Fruit fly (Drosophila melanogaster) whole organism, wandering third instar larva: ENCODE measurements around the gene rdgA.

Source experiments
- Abd-B ChIP-seq: fragments of >200 bp; optimal IDR thresholded peaks from 2 replicates; lab custom pipeline; 2017; ENCODE audit warnings: missing biosample characterization, missing genetic modification characterization
- CG32264 ChIP-seq: fragments of 200-800 bp; sonication (Bioruptor generic); optimal IDR thresholded peaks from 2 replicates; lab custom pipeline; 2016; ENCODE audit warnings: missing biosample characterization, missing genetic modification characterization
- CG9705 ChIP-seq: fragments of 200-800 bp; sonication (Bioruptor generic); optimal IDR thresholded peaks from 2 replicates; lab custom pipeline; 2018; ENCODE audit warnings: missing biosample characterization, mild to moderate bottlenecking, missing genetic modification characterization
- CrebA ChIP-seq: fragments of 200-800 bp; sonication (Bioruptor generic); optimal IDR thresholded peaks from 2 replicates; lab custom pipeline; 2016; ENCODE audit warnings: missing biosample characterization, mild to moderate bottlenecking, missing genetic modification characterization, borderline replicate concordance
- Dfd ChIP-seq: fragments of >200 bp; optimal IDR thresholded peaks from 2 replicates; lab custom pipeline; 2017; ENCODE audit warnings: missing biosample characterization, missing genetic modification characterization
- Dif ChIP-seq: fragments of 200-275, 200-300 bp; sonication (Bioruptor generic); optimal IDR thresholded peaks from 2 replicates; lab custom pipeline; 2018; ENCODE audit warnings: missing biosample characterization, missing genetic modification characterization; ENCODE audit not compliant: partially characterized antibody
- GATAd ChIP-seq: sonication (Bioruptor generic); optimal IDR thresholded peaks from 2 replicates; lab custom pipeline; 2016; ENCODE audit warnings: missing biosample characterization, missing genetic modification characterization
- HLH106 ChIP-seq: fragments of 200-800 bp; optimal IDR thresholded peaks from 3 replicates; lab custom pipeline; 2019; ENCODE audit warnings: missing biosample characterization, mild to moderate bottlenecking, missing genetic modification characterization, moderate library complexity
- Hnf4 ChIP-seq: fragments of 200-800 bp; sonication (Bioruptor generic); optimal IDR thresholded peaks from 2 replicates; lab custom pipeline; 2016; ENCODE audit warnings: missing biosample characterization, mild to moderate bottlenecking, missing genetic modification characterization
- Hr78 ChIP-seq: fragments of >200 bp; optimal IDR thresholded peaks from 2 replicates; lab custom pipeline; 2017; ENCODE audit warnings: missing biosample characterization, missing genetic modification characterization
- Hr83 ChIP-seq: fragments of 200-300 bp; sonication (Bioruptor generic); optimal IDR thresholded peaks from 2 replicates; lab custom pipeline; 2016; ENCODE audit warnings: missing biosample characterization, mild to moderate bottlenecking, missing genetic modification characterization, moderate library complexity; ENCODE audit not compliant: poor library complexity, severe bottlenecking
- Jra ChIP-seq: sonication (Bioruptor generic); optimal IDR thresholded peaks from 2 replicates; lab custom pipeline; 2016; ENCODE audit warnings: missing biosample characterization, missing genetic modification characterization
- Mio ChIP-seq: sonication (Bioruptor generic); optimal IDR thresholded peaks from 2 replicates; lab custom pipeline; 2016; ENCODE audit warnings: missing biosample characterization, missing genetic modification characterization
- Myc ChIP-seq: fragments of >200 bp; optimal IDR thresholded peaks from 2 replicates; lab custom pipeline; 2017
- N ChIP-seq: fragments of >200 bp; optimal IDR thresholded peaks from 2 replicates; lab custom pipeline; 2018; ENCODE audit warnings: missing biosample characterization, missing external identifiers, missing genetic modification characterization
- OdsH ChIP-seq: fragments of 200-800 bp; sonication (Bioruptor generic); optimal IDR thresholded peaks from 2 replicates; lab custom pipeline; 2016; ENCODE audit warnings: missing biosample characterization, mild to moderate bottlenecking, missing genetic modification characterization
- Rel ChIP-seq, 2 experiments: fragments of 200-800 bp; sonication (Bioruptor generic) in 1 of 2; optimal IDR thresholded peaks; 2 replicates in 1 of 2; 3 replicates in 1 of 2; lab custom pipeline; 2016 to 2019; ENCODE audit warnings: mild to moderate bottlenecking in 2 of 2, missing biosample characterization in 2 of 2, missing genetic modification characterization in 2 of 2, moderate library complexity in 1 of 2
- Sp1 ChIP-seq: fragments of 200-800 bp; sonication (Bioruptor generic); optimal IDR thresholded peaks from 3 replicates; lab custom pipeline; 2019; ENCODE audit warnings: missing biosample characterization, mild to moderate bottlenecking, missing genetic modification characterization, moderate library complexity
- Vsx2 ChIP-seq: fragments of 200-300, 225-300 bp; sonication (Bioruptor generic); optimal IDR thresholded peaks from 2 replicates; lab custom pipeline; 2018; ENCODE audit warnings: missing biosample characterization, missing genetic modification characterization; ENCODE audit not compliant: partially characterized antibody
- br ChIP-seq: fragments of 200-800 bp; sonication (Bioruptor generic); optimal IDR thresholded peaks from 2 replicates; lab custom pipeline; 2016; ENCODE audit warnings: missing biosample characterization, missing genetic modification characterization
- brk ChIP-seq: fragments of 200-800 bp; sonication (Bioruptor generic); optimal IDR thresholded peaks from 2 replicates; lab custom pipeline; 2016; ENCODE audit warnings: missing biosample characterization, mild to moderate bottlenecking, missing genetic modification characterization
- dl ChIP-seq, 2 experiments: fragments of 175-275, 200-275 bp in 1 of 2; fragments of 200-275 bp in 1 of 2; sonication (Bioruptor generic); optimal IDR thresholded peaks; lab custom pipeline; 2018; ENCODE audit warnings: mild to moderate bottlenecking in 2 of 2, missing biosample characterization in 2 of 2, missing genetic modification characterization in 2 of 2, moderate library complexity in 2 of 2; ENCODE audit not compliant: partially characterized antibody in 2 of 2, insufficient read depth in 1 of 2
- dmrt93B ChIP-seq: fragments of 200-800 bp; sonication (Bioruptor generic); optimal IDR thresholded peaks from 2 replicates; lab custom pipeline; 2018; ENCODE audit warnings: missing biosample characterization, mild to moderate bottlenecking, missing genetic modification characterization
- dsf ChIP-seq: sonication (Bioruptor generic); optimal IDR thresholded peaks from 2 replicates; lab custom pipeline; 2016; ENCODE audit warnings: missing biosample characterization, missing genetic modification characterization, borderline replicate concordance
- ey ChIP-seq: fragments of 200-800 bp; sonication (Bioruptor generic); optimal IDR thresholded peaks from 2 replicates; lab custom pipeline; 2016; ENCODE audit warnings: missing biosample characterization, missing genetic modification characterization
- foxo ChIP-seq, 2 experiments: fragments of 200-800 bp; sonication (Bioruptor generic); optimal IDR thresholded peaks; 2 replicates in 1 of 2; 3 replicates in 1 of 2; lab custom pipeline; 2016 to 2017; ENCODE audit warnings: missing biosample characterization in 2 of 2, missing genetic modification characterization in 2 of 2
- fru ChIP-seq: fragments of 200-800 bp; sonication (Bioruptor generic); optimal IDR thresholded peaks from 3 replicates; lab custom pipeline; 2016; ENCODE audit warnings: missing biosample characterization, mild to moderate bottlenecking, missing genetic modification characterization
- h ChIP-seq: fragments of 200-800 bp; sonication (Bioruptor generic); optimal IDR thresholded peaks from 3 replicates; lab custom pipeline; 2016; ENCODE audit warnings: missing biosample characterization, mild to moderate bottlenecking, missing genetic modification characterization
- jim ChIP-seq: fragments of 175-275, 200-325 bp; sonication (Bioruptor generic); optimal IDR thresholded peaks from 2 replicates; lab custom pipeline; 2016; ENCODE audit warnings: missing biosample characterization, mild to moderate bottlenecking, missing genetic modification characterization
- lola ChIP-seq: fragments of >200 bp; optimal IDR thresholded peaks from 2 replicates; lab custom pipeline; 2017; ENCODE audit warnings: missing biosample characterization, missing genetic modification characterization
- pan ChIP-seq: fragments of >200 bp; optimal IDR thresholded peaks from 2 replicates; lab custom pipeline; 2017
- psq ChIP-seq: fragments of 200-800 bp; sonication (Bioruptor generic); optimal IDR thresholded peaks from 3 replicates; lab custom pipeline; 2017; ENCODE audit warnings: missing biosample characterization, mild to moderate bottlenecking, missing genetic modification characterization, moderate library complexity
- rgr ChIP-seq: fragments of 200-800 bp; sonication (Bioruptor generic); optimal IDR thresholded peaks from 3 replicates; lab custom pipeline; 2016; ENCODE audit warnings: missing biosample characterization, mild to moderate bottlenecking, missing genetic modification characterization
- sage ChIP-seq: fragments of 200-800 bp; sonication (Bioruptor generic); optimal IDR thresholded peaks from 2 replicates; lab custom pipeline; 2016; ENCODE audit warnings: missing biosample characterization, mild to moderate bottlenecking, missing genetic modification characterization
- sv ChIP-seq: fragments of 200-800 bp; sonication (Bioruptor generic); optimal IDR thresholded peaks from 3 replicates; lab custom pipeline; 2016; ENCODE audit warnings: missing biosample characterization, missing genetic modification characterization
- tai ChIP-seq: sonication (Bioruptor generic); optimal IDR thresholded peaks from 2 replicates; lab custom pipeline; 2016; ENCODE audit warnings: missing biosample characterization, missing genetic modification characterization
- usp ChIP-seq: fragments of >200 bp; optimal IDR thresholded peaks from 2 replicates; lab custom pipeline; 2017; ENCODE audit warnings: missing biosample characterization, missing genetic modification characterization
- woc ChIP-seq: sonication (Bioruptor generic); optimal IDR thresholded peaks from 2 replicates; lab custom pipeline; 2016; ENCODE audit warnings: missing biosample characterization, mild to moderate bottlenecking, missing genetic modification characterization

rdgA gene

DNA sequence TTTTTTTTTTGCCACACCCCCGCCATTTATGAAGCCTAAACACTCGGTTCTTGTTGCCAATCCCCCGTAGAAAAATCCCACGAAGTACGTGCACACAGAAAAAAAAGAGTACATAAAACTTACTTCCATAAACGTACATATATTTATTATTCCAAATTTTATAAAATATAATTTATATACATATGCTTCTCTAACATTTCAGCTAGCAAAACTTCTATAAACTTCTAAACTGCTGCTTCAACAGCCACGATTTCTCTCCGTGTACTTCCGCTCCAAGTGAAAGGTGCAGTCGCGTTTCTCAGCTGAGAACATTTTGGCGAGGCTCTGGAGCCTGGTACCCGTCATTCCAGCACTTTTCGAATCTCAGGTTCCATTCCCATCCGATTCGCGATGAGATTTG, 155.8 kb downstream of the rdgA start:
- peak; percentile 15 for TF ChIP-seq ey
- TF ChIP-seq dmrt93B (GFP tag; lab: Kevin White, UChicago), result no peak
- peak; percentile 53 for TF ChIP-seq psq (GFP tag; lab: Kevin White, UChicago)
- TF ChIP-seq CrebA (GFP tag; lab: Kevin White, UChicago), result no peak
- TF ChIP-seq Sp1, result peak; percentile 68
- TF ChIP-seq OdsH, result peak; percentile 46
- TF ChIP-seq h, result peak; percentile 61
- TF ChIP-seq lola (GFP tag; lab: Kevin White, UChicago), result no peak
- peak; percentile 9 for TF ChIP-seq Rel (GFP tag; optimal IDR thresholded peaks at IDR 0.05; lab: Kevin White, UChicago)
- peak; percentile 34 for TF ChIP-seq Rel (tag; optimal IDR thresholded peaks at IDR 0.05; lab: Kevin White, UChicago)
- no peak for TF ChIP-seq usp (GFP tag; lab: Kevin White, UChicago)
- TF ChIP-seq tai, result no peak
- no peak for TF ChIP-seq Hr83 (GFP tag; lab: Kevin White, UChicago)
- TF ChIP-seq jim (GFP tag; lab: Kevin White, UChicago), result no peak
- peak in 1 of 2 experiments; percentile 60 for TF ChIP-seq foxo (GFP tag; optimal IDR thresholded peaks at IDR 0.05; lab: Kevin White, UChicago)
- TF ChIP-seq HLH106, result peak; percentile 77
- TF ChIP-seq CG9705 (GFP tag; lab: Kevin White, UChicago), result no peak
- peak; percentile 61 for TF ChIP-seq rgr (GFP tag; lab: Kevin White, UChicago)
- peak; percentile 38 for TF ChIP-seq fru (GFP tag; lab: Kevin White, UChicago)
- peak; percentile 43 for TF ChIP-seq woc
- peak; percentile 37 for TF ChIP-seq Hnf4

DNA sequence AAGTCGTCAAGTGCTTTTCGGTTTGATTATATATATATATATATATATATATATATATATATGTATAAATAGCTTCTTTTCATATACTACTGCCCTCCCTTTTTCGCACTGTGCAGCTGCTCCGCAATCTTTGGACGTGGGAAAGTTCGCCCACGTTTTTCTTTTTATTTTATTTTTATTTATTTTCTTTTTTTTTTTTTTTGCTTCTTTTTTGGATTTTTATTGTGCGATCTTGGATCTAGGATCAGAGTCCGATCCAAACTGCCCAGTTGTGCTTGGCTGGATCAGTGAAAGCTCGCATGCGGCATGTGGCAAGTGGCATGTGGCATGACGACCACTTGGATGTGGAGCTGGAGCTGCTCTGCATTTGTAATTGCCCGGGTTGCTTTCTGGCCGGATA, 156.6 kb downstream of the rdgA start:
- TF ChIP-seq GATAd, result no peak
- no peak for TF ChIP-seq Abd-B
- no peak for TF ChIP-seq foxo (GFP tag; optimal IDR thresholded peaks at IDR 0.05; lab: Kevin White, UChicago)
- no peak for TF ChIP-seq Vsx2 (GFP tag; lab: Kevin White, UChicago)
- TF ChIP-seq lola (GFP tag; lab: Kevin White, UChicago), result no peak
- no peak for TF ChIP-seq Rel (GFP tag; optimal IDR thresholded peaks at IDR 0.05; lab: Kevin White, UChicago)
- TF ChIP-seq Rel (tag; optimal IDR thresholded peaks at IDR 0.05; lab: Kevin White, UChicago), result no peak
- TF ChIP-seq Dfd (GFP tag; lab: Kevin White, UChicago), result no peak
- TF ChIP-seq Myc (lab: Kevin White, UChicago), result no peak
- TF ChIP-seq ey, result no peak
- no peak for TF ChIP-seq dl (GFP tag; optimal IDR thresholded peaks at IDR 0.05; lab: Kevin White, UChicago; ENCODE audit: insufficient read depth in 1 of 2, partially characterized antibody in 2 of 2)
- no peak for TF ChIP-seq dsf
- no peak for TF ChIP-seq CG32264 (GFP tag; lab: Kevin White, UChicago)

DNA sequence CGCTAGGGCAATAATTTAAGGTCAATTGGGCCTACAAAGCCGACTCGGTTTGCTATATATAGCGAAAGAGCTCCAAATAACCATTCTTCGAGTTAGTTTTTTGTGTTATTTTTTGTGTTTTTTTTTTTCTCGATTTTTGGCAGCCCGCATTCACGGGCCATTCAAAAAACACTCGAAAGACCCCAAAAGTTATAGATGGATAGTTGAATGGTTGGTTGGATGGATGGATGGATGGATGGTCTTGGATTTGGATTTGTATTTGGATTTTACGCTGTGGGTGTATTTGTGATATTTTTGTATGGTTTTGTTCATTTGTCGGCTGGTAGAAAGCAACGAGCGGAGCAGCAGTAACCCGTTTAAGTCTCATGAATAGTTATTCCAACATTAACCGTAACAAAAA, 157.2 kb downstream of the rdgA start:
- TF ChIP-seq foxo (GFP tag; optimal IDR thresholded peaks at IDR 0.05; lab: Kevin White, UChicago) (no peak), Dif (no peak), psq (GFP tag; lab: Kevin White, UChicago) (no peak), jim (GFP tag; lab: Kevin White, UChicago) (no peak), rgr (GFP tag; lab: Kevin White, UChicago) (no peak), br (GFP tag; lab: Kevin White, UChicago) (no peak), N (GFP tag; lab: Kevin White, UChicago) (no peak), Hr78 (GFP tag; lab: Kevin White, UChicago) (no peak), Mio (GFP tag; lab: Kevin White, UChicago) (no peak)

DNA sequence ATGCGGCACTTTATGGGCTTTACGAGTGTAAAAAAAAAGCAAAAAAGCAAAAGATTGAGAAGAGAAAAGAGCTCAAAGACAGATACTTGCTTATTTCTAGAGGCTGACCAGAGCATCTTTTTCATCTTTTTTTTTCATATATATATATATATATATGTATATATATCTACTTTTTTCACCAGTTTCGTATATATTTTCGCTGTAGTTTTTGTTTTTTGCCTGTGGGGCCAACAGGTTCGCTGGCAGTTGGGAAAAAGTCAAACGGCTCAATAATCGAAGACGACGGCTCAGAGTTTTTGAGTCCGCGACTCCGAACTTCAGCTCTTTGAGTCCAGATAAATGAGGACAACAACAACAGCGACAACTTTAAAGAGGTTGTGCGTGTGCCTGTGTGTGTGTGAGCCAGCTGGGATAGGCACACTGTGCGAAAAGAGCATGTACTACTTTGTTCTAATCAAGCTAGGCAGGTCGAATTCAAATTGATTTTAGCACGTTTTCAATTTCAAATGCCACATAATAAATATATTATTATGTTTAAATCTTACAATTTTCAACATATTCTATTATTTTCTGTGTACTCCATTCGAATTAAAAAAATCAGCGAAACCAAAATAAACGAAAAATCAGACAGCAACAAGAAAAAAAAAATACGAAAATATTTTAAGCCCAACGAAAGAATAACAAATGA, 160.1 kb downstream of the rdgA start:
- TF ChIP-seq N (GFP tag; lab: Kevin White, UChicago) (no peak), tai (no peak), Myc (lab: Kevin White, UChicago) (no peak), Hr83 (GFP tag; lab: Kevin White, UChicago) (no peak), h (peak; percentile 85), pan (no peak), HLH106 (peak; percentile 80), woc (peak; percentile 45), OdsH (peak; percentile 75), lola (GFP tag; lab: Kevin White, UChicago) (no peak), CG32264 (GFP tag; lab: Kevin White, UChicago) (no peak), sage (GFP tag; lab: Kevin White, UChicago) (peak; percentile 74), dsf (no peak), sv (no peak), ey (peak; percentile 64), br (GFP tag; lab: Kevin White, UChicago) (peak; percentile 33), Rel (GFP tag; optimal IDR thresholded peaks at IDR 0.05; lab: Kevin White, UChicago) (peak; percentile 19), Rel (tag; optimal IDR thresholded peaks at IDR 0.05; lab: Kevin White, UChicago) (peak; percentile 34), brk (GFP tag; lab: Kevin White, UChicago) (peak; percentile 45), Hr78 (GFP tag; lab: Kevin White, UChicago) (no peak), dmrt93B (GFP tag; lab: Kevin White, UChicago) (peak; percentile 64), CrebA (GFP tag; lab: Kevin White, UChicago) (no peak), Dif (no peak), Jra (no peak), jim (GFP tag; lab: Kevin White, UChicago) (no peak), Hnf4 (peak; percentile 56), Mio (GFP tag; lab: Kevin White, UChicago) (no peak), foxo (GFP tag; optimal IDR thresholded peaks at IDR 0.05; lab: Kevin White, UChicago) (peak in 1 of 2 experiments; percentile 87), psq (GFP tag; lab: Kevin White, UChicago) (peak; percentile 72), fru (GFP tag; lab: Kevin White, UChicago) (peak; percentile 75), usp (GFP tag; lab: Kevin White, UChicago) (no peak)
